Worm (Caenorhabditis elegans) whole organism, mixed stage, embryonic: ENCODE data around the gene Y47D7A.6.

Experiments used
- blmp-1 ChIP-seq: fragments of 150-350 bp; optimal IDR thresholded peaks from 2 replicates; lab custom pipeline; 2014; ENCODE audit warnings: missing biosample characterization, missing genetic modification characterization
- ceh-83 ChIP-seq: fragments of 200-800 bp; sonication (Bioruptor generic); optimal IDR thresholded peaks from 2 replicates; lab custom pipeline; 2018; ENCODE audit warnings: mild to moderate bottlenecking, missing genetic modification characterization, missing compliant biosample characterization
- ces-1 ChIP-seq: fragments of 150-350 bp; optimal IDR thresholded peaks from 2 replicates; lab custom pipeline; 2014; ENCODE audit warnings: missing biosample characterization, missing genetic modification reagents, missing genetic modification characterization
- cnd-1 ChIP-seq: fragments of 200-800 bp; sonication (Bioruptor generic); optimal IDR thresholded peaks from 2 replicates; lab custom pipeline; 2018; ENCODE audit warnings: mild to moderate bottlenecking, missing genetic modification characterization, missing compliant biosample characterization
- elt-3 ChIP-seq: fragments of 150-350 bp; optimal IDR thresholded peaks from 2 replicates; lab custom pipeline; 2014; ENCODE audit warnings: missing biosample characterization, missing genetic modification characterization
- mep-1 ChIP-seq: fragments of 150-350 bp; optimal IDR thresholded peaks from 2 replicates; lab custom pipeline; 2017; ENCODE audit warnings: missing biosample characterization, missing genetic modification reagents, missing genetic modification characterization, inconsistent platforms
- nhr-12 ChIP-seq: fragments of 150-350 bp; optimal IDR thresholded peaks from 2 replicates; lab custom pipeline; 2014; ENCODE audit warnings: missing biosample characterization, missing genetic modification characterization
- nhr-28 ChIP-seq: fragments of 150-350 bp; optimal IDR thresholded peaks from 2 replicates; lab custom pipeline; 2014; ENCODE audit warnings: missing biosample characterization, missing genetic modification characterization
- pha-4 ChIP-seq: fragments of 150-350 bp; optimal IDR thresholded peaks from 2 replicates; lab custom pipeline; 2018; ENCODE audit warnings: missing biosample characterization, missing genetic modification reagents, missing genetic modification characterization
- unc-62 ChIP-seq: fragments of 150-350 bp; optimal IDR thresholded peaks from 2 replicates; lab custom pipeline; 2014; ENCODE audit warnings: missing biosample characterization, missing genetic modification reagents, missing genetic modification characterization
- ztf-11 ChIP-seq: fragments of 150-350 bp; optimal IDR thresholded peaks from 2 replicates; lab custom pipeline; 2014; ENCODE audit warnings: missing biosample characterization, missing genetic modification characterization

- TF ChIP-seq pha-4 (tag; lab: Kevin White, UChicago) = no peak
- TF ChIP-seq mep-1 (tag; lab: Kevin White, UChicago) = no peak
- TF ChIP-seq ztf-11 (tag; lab: Kevin White, UChicago) = no peak
- no peak for TF ChIP-seq ces-1 (GFP tag; lab: Kevin White, UChicago)
- TF ChIP-seq blmp-1 (tag; lab: Kevin White, UChicago) = no peak
- TF ChIP-seq unc-62 (GFP tag; lab: Kevin White, UChicago) = no peak
- no peak for TF ChIP-seq cnd-1 (tag; lab: Kevin White, UChicago)
- TF ChIP-seq nhr-28 (tag; lab: Kevin White, UChicago) = no peak
- TF ChIP-seq nhr-12 (tag; lab: Kevin White, UChicago) = no peak
- no peak for TF ChIP-seq elt-3
- TF ChIP-seq ceh-83 (GFP tag; lab: Kevin White, UChicago) = no peak
These were observed 5.9 kb upstream of the Y47D7A.6 start, which contains the start of the genes Y47D7A.9 and Y47D7A.19 for ce11 chrV:4423860-4424401.
